Worm (Caenorhabditis elegans) whole organism, early embryonic: ENCODE results near the gene Y57E12AR.1.

Experiments
- ama-1 ChIP-seq: fragments of 150-350 bp; optimal IDR thresholded peaks from 2 replicates; lab custom pipeline; 2014
- ets-7 ChIP-seq: sonication (generic microtip); optimal IDR thresholded peaks from 2 replicates; lab custom pipeline; 2016; ENCODE audit warnings: missing genotype, missing genetic modification characterization, missing compliant biosample characterization
- flt-1 ChIP-seq: fragments of 200-800 bp; sonication (Bioruptor generic); IDR thresholded peaks from 2 replicates; pipeline ENCODE4 v1.3.6; 2022; ENCODE audit warnings: missing genetic modification characterization, missing compliant biosample characterization
- hmbx-1 ChIP-seq: sonication (generic microtip); optimal IDR thresholded peaks from 2 replicates; lab custom pipeline; 2016; ENCODE audit warnings: mild to moderate bottlenecking, missing genetic modification characterization, missing compliant biosample characterization
- hmg-4 ChIP-seq: fragments of 200-800 bp; sonication (Bioruptor generic); optimal IDR thresholded peaks from 2 replicates; lab custom pipeline; 2018; ENCODE audit warnings: mild to moderate bottlenecking, missing genetic modification characterization, missing compliant biosample characterization
- sea-1 ChIP-seq: fragments of 200-800 bp; sonication (Bioruptor generic); conservative IDR thresholded peaks from 2 replicates; pipeline ENCODE4 v1.3.6; 2022; ENCODE audit warnings: missing genetic modification characterization, missing compliant biosample characterization

- TF ChIP-seq hmg-4 (GFP tag; lab: Kevin White, UChicago) (no peak), flt-1 (no peak), ama-1 (lab: Kevin White, UChicago) (no peak), hmbx-1 (tag; lab: Kevin White, UChicago) (no peak), sea-1 (no peak), ets-7 (no peak)
Observed at ce11 chrV:7091287-7091686, 26.2 kb upstream of the Y57E12AR.1 start, which contains the start of gene nhr-286.
